Worm (Caenorhabditis elegans): ENCODE results near the gene egas-4.
A peak's percentile ranks its signal among the peaks of the same experiment; 100 is the strongest.

egas-4 gene

DNA sequence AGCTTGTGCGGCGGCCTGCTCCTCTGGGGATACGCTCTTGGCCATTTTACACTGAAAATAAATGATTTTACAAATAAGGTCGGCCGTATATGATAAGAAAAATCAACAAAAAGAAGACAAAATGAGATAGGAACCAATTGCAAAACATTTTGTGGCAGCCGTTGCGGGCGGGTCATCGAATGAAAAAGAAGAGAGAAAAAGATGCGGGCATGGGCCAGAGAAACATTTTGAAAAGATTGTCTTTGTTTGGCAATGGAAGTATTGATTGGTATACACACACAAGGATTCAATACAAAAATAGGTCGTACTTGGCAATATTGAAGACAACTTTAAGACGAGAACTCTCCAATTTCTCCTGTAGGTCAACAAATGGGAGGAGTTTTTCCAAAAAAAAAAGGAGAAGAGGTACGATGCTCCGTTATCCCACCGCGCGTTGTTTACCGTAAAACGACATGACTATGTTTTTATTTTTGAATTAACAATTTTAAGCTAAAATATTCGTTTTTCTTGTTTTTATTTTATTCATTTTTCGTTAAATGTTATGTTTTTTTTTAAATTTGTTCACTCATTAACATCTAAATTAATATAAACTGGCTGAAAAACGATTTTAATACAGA is 15.1 kb upstream of the egas-4 start, which contains the start of the genes plc-4 and R05G6.4 (continued):
- TF ChIP-seq hif-1 (tag; optimal IDR thresholded peaks at IDR 0.05) (no peak), mes-2 (tag; optimal IDR thresholded peaks at IDR 0.05; ENCODE audit: poor library complexity, severe bottlenecking) (peak; percentile 5), aly-2 (tag; optimal IDR thresholded peaks at IDR 0.05) (no peak), nhr-48 (tag; optimal IDR thresholded peaks at IDR 0.05) (no peak), zip-2 (tag; optimal IDR thresholded peaks at IDR 0.05) (no peak), daf-12 (tag; optimal IDR thresholded peaks at IDR 0.05) (no peak), cey-2 (tag; optimal IDR thresholded peaks at IDR 0.05; ENCODE audit: borderline replicate concordance, insufficient read depth) (no peak), mep-1 (tag; optimal IDR thresholded peaks at IDR 0.05) (no peak), dve-1 (tag; optimal IDR thresholded peaks at IDR 0.05; ENCODE audit: insufficient read depth) (peak; percentile 41), nhr-77 (tag; optimal IDR thresholded peaks at IDR 0.05) (no peak), tra-1 (GFP tag; IDR thresholded peaks at IDR 0.05) (no peak), mdt-29 (GFP tag; IDR thresholded peaks at IDR 0.05) (no peak), ZK337.2 (GFP tag; IDR thresholded peaks at IDR 0.05) (no peak), dpl-1 (GFP tag; optimal IDR thresholded peaks at IDR 0.05) (peak; percentile 46), php-3 (GFP tag; IDR thresholded peaks at IDR 0.05) (no peak), nhr-237 (tag; optimal IDR thresholded peaks at IDR 0.05) (no peak), nhr-28 (tag; optimal IDR thresholded peaks at IDR 0.05) (no peak), ceh-32 (tag; optimal IDR thresholded peaks at IDR 0.05; ENCODE audit: poor library complexity) (no peak), pqm-1 (tag; optimal IDR thresholded peaks at IDR 0.05) (no peak), egl-43 (GFP tag; IDR thresholded peaks at IDR 0.05) (no peak), zfp-2 (tag; optimal IDR thresholded peaks at IDR 0.05) (no peak), F37D6.2 (tag; optimal IDR thresholded peaks at IDR 0.05) (no peak), ceh-82 (tag; optimal IDR thresholded peaks at IDR 0.05) (no peak), zag-1 (tag; optimal IDR thresholded peaks at IDR 0.05) (no peak), pha-4 (GFP tag; IDR thresholded peaks at IDR 0.05) (no peak), pha-4 (tag; optimal IDR thresholded peaks at IDR 0.05) (peak; percentile 7), Y5F2A.4 (GFP tag; optimal IDR thresholded peaks at IDR 0.05) (no peak), egl-27 (tag; optimal IDR thresholded peaks at IDR 0.05) (no peak), T20F7.1 (GFP tag; optimal IDR thresholded peaks at IDR 0.05) (peak; percentile 96), aha-1 (tag) (no peak)

ce11 chrIV:7510829-7511228 is 13.2 kb upstream of the egas-4 start:
- TF ChIP-seq set-16 (GFP tag; IDR thresholded peaks at IDR 0.05) (no peak), dpl-1 (GFP tag; optimal IDR thresholded peaks at IDR 0.05) (peak; percentile 18)

DNA sequence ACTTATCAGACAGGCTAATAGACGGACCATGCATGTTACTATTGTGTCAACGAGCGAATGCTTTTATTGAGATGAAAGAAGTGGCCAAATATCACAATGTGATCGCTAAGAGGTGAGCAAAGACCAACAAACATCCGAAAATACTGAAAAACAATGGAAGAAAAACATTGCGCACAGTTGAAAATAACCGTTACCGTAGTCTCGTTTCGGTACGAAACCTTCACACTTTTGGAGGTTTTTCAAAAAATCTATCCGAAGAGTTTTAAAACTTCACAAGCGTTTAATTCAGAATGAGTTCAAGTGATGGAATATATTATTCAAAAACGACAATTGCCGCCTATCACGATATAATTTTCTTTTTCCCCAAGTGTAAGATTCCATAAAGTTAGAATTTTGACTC is 11.2 kb upstream of the egas-4 start:
- TF ChIP-seq arid-1 (GFP tag; conservative IDR thresholded peaks at IDR 0.05) (no peak), nhr-6 (tag; optimal IDR thresholded peaks at IDR 0.05) (no peak), F37D6.2 (tag; optimal IDR thresholded peaks at IDR 0.05) (no peak), F49E8.2 (tag; optimal IDR thresholded peaks at IDR 0.05; ENCODE audit: borderline replicate concordance) (peak; percentile 9), mes-2 (tag; optimal IDR thresholded peaks at IDR 0.05; ENCODE audit: poor library complexity, severe bottlenecking) (peak; percentile 48), dpl-1 (GFP tag; optimal IDR thresholded peaks at IDR 0.05) (peak; percentile 27), lin-39 (tag; optimal IDR thresholded peaks at IDR 0.05) (no peak), zag-1 (tag; optimal IDR thresholded peaks at IDR 0.05) (no peak), ces-1 (GFP tag; optimal IDR thresholded peaks at IDR 0.05) (no peak), ceh-28 (tag; optimal IDR thresholded peaks at IDR 0.05) (no peak), Y48G9A.11 (GFP tag; IDR thresholded peaks at IDR 0.05) (0 out of 2 replicates have a peak, but pooled peaks have one; percentile 47), gei-8 (GFP tag; optimal IDR thresholded peaks at IDR 0.05) (no peak), ceh-44 (GFP tag; IDR thresholded peaks at IDR 0.05) (no peak), lin-38 (GFP tag; IDR thresholded peaks at IDR 0.05) (0 out of 2 replicates have a peak, but pooled peaks have one; percentile 18), daf-16 (GFP tag; optimal IDR thresholded peaks at IDR 0.05) (no peak), daf-16 (tag; optimal IDR thresholded peaks at IDR 0.05) (peak; percentile 16), Y5F2A.4 (GFP tag; optimal IDR thresholded peaks at IDR 0.05) (no peak), lsy-2 (tag; optimal IDR thresholded peaks at IDR 0.05) (peak in 1 of 2 experiments; percentile 91), T26A8.4 (GFP tag; IDR thresholded peaks at IDR 0.05) (no peak), unc-130 (GFP tag; optimal IDR thresholded peaks at IDR 0.05) (no peak), unc-62 (GFP tag; optimal IDR thresholded peaks at IDR 0.05 in 1 of 2) (peak in 1 of 2 experiments; percentile 38), unc-62 (tag; optimal IDR thresholded peaks at IDR 0.05) (no peak), mxl-3 (GFP tag; optimal IDR thresholded peaks at IDR 0.05) (no peak)
